Worm (Caenorhabditis elegans) whole organism, L2 larva: Measurements from ENCODE around the gene atad-3.

Experiments
- C34F6.9 ChIP-seq: fragments of 150-350 bp; optimal IDR thresholded peaks from 2 replicates; lab custom pipeline; 2014; ENCODE audit warnings: missing biosample characterization, missing genetic modification characterization
- F13H6.1 ChIP-seq: sonication (generic microtip); optimal IDR thresholded peaks from 2 replicates; lab custom pipeline; 2016; ENCODE audit warnings: missing genetic modification characterization, missing compliant biosample characterization
- R02D3.7 ChIP-seq: fragments of 150-350 bp; optimal IDR thresholded peaks from 2 replicates; lab custom pipeline; 2014; ENCODE audit warnings: missing biosample characterization, missing genetic modification characterization
- Y55F3AM.14 ChIP-seq: fragments of 200-800 bp; sonication (Bioruptor generic); optimal IDR thresholded peaks from 2 replicates; lab custom pipeline; 2018; ENCODE audit warnings: mild to moderate bottlenecking, missing genetic modification characterization, missing compliant biosample characterization
- ZK546.5 ChIP-seq: sonication (generic microtip); optimal IDR thresholded peaks from 2 replicates; lab custom pipeline; 2017; ENCODE audit warnings: missing biosample characterization, missing genetic modification characterization
- aly-2 ChIP-seq: fragments of 150-350 bp; optimal IDR thresholded peaks from 2 replicates; lab custom pipeline; 2014; ENCODE audit warnings: missing biosample characterization, missing genetic modification characterization
- ama-1 ChIP-seq: fragments of 150-350 bp; optimal IDR thresholded peaks from 2 replicates; lab custom pipeline; 2018; ENCODE audit warnings: inconsistent platforms
- blmp-1 ChIP-seq: sonication (generic microtip); optimal IDR thresholded peaks from 2 replicates; lab custom pipeline; 2017; ENCODE audit warnings: missing genetic modification characterization, mild to moderate bottlenecking, missing compliant biosample characterization, antibody characterized with exemption, moderate library complexity; ENCODE audit not compliant: insufficient read depth
- ceh-16 ChIP-seq: fragments of 150-350 bp; optimal IDR thresholded peaks from 2 replicates; lab custom pipeline; 2014; ENCODE audit warnings: missing biosample characterization, missing genetic modification characterization
- crh-2 ChIP-seq: sonication (generic microtip); optimal IDR thresholded peaks from 2 replicates; lab custom pipeline; 2017; ENCODE audit warnings: missing biosample characterization, missing genetic modification characterization
- egl-27 ChIP-seq: sonication (generic microtip); optimal IDR thresholded peaks from 3 replicates; lab custom pipeline; 2017; ENCODE audit warnings: missing biosample characterization, missing genetic modification reagents, missing genetic modification characterization
- elt-1 ChIP-seq: fragments of 150-350 bp; optimal IDR thresholded peaks from 2 replicates; lab custom pipeline; 2014; ENCODE audit warnings: missing biosample characterization, missing genetic modification characterization
- fos-1 ChIP-seq: fragments of 150-350 bp; optimal IDR thresholded peaks from 2 replicates; lab custom pipeline; 2014; ENCODE audit warnings: missing biosample characterization, missing genetic modification characterization
- gmeb-1 ChIP-seq: fragments of 150-350 bp; optimal IDR thresholded peaks from 2 replicates; lab custom pipeline; 2014; ENCODE audit warnings: missing biosample characterization, missing genetic modification characterization
- lin-11 ChIP-seq: fragments of 150-350 bp; sonication (generic microtip); optimal IDR thresholded peaks from 2 replicates; lab custom pipeline; 2014; ENCODE audit warnings: missing biosample characterization, missing genetic modification characterization, inconsistent platforms, mixed read lengths
- lin-13 ChIP-seq: fragments of 150-350 bp; optimal IDR thresholded peaks from 2 replicates; lab custom pipeline; 2014; ENCODE audit warnings: missing biosample characterization, missing genetic modification reagents, missing genetic modification characterization
- lsy-2 ChIP-seq, 2 experiments: fragments of 150-350 bp in 1 of 2; sonication (generic microtip) in 1 of 2; optimal IDR thresholded peaks; 2 replicates each; lab custom pipeline; 2014 to 2017; ENCODE audit warnings: missing biosample characterization in 2 of 2, missing genetic modification characterization in 2 of 2
- mab-5 ChIP-seq: fragments of 150-350 bp; optimal IDR thresholded peaks from 2 replicates; lab custom pipeline; 2014; ENCODE audit warnings: missing biosample characterization, missing genetic modification characterization
- mbf-1 ChIP-seq: sonication (generic microtip); optimal IDR thresholded peaks from 2 replicates; lab custom pipeline; 2017; ENCODE audit warnings: missing biosample characterization, missing genetic modification characterization
- mdl-1 ChIP-seq, 2 experiments: fragments of 150-350 bp in 1 of 2; sonication (generic microtip) in 1 of 2; optimal IDR thresholded peaks; 2 replicates each; lab custom pipeline; 2017; ENCODE audit warnings: missing biosample characterization in 2 of 2, missing genetic modification characterization in 2 of 2
- nhr-10 ChIP-seq: sonication (generic microtip); optimal IDR thresholded peaks from 2 replicates; lab custom pipeline; 2017; ENCODE audit warnings: missing biosample characterization, missing genetic modification characterization
- nhr-11 ChIP-seq: fragments of 150-350 bp; optimal IDR thresholded peaks from 2 replicates; lab custom pipeline; 2014; ENCODE audit warnings: missing biosample characterization, missing genetic modification characterization
- nhr-21 ChIP-seq: fragments of 150-350 bp; optimal IDR thresholded peaks from 2 replicates; lab custom pipeline; 2014; ENCODE audit warnings: missing biosample characterization, missing genetic modification characterization
- nhr-23 ChIP-seq: fragments of 150-350 bp; optimal IDR thresholded peaks from 2 replicates; lab custom pipeline; 2014; ENCODE audit warnings: missing biosample characterization, missing genetic modification reagents, missing genetic modification characterization
- nhr-237 ChIP-seq: fragments of 150-350 bp; optimal IDR thresholded peaks from 2 replicates; lab custom pipeline; 2014; ENCODE audit warnings: missing biosample characterization, missing genetic modification characterization
- nhr-25 ChIP-seq: fragments of 150-350 bp; sonication (generic microtip); optimal IDR thresholded peaks from 3 replicates; lab custom pipeline; 2014; ENCODE audit warnings: missing biosample characterization, missing genetic modification characterization
- nhr-6 ChIP-seq: fragments of 150-350 bp; optimal IDR thresholded peaks from 2 replicates; lab custom pipeline; 2014; ENCODE audit warnings: missing biosample characterization, missing genetic modification characterization
- nhr-77 ChIP-seq: fragments of 150-350 bp; optimal IDR thresholded peaks from 2 replicates; lab custom pipeline; 2014; ENCODE audit warnings: missing biosample characterization, missing genetic modification characterization
- sma-3 ChIP-seq: sonication (generic microtip); optimal IDR thresholded peaks from 2 replicates; lab custom pipeline; 2016; ENCODE audit warnings: missing genetic modification reagents, missing genetic modification characterization, missing compliant biosample characterization
- sma-9 ChIP-seq, 2 experiments: fragments of 150-350 bp in 1 of 2; sonication (generic microtip) in 1 of 2; optimal IDR thresholded peaks; 2 replicates each; lab custom pipeline; 2014 to 2016; ENCODE audit warnings: missing genetic modification characterization in 2 of 2, mild to moderate bottlenecking in 1 of 2, missing biosample characterization in 1 of 2, missing compliant biosample characterization in 1 of 2, missing genetic modification reagents in 1 of 2, moderate library complexity in 1 of 2
- unc-39 ChIP-seq: fragments of 150-350 bp; optimal IDR thresholded peaks from 2 replicates; lab custom pipeline; 2014; ENCODE audit warnings: missing biosample characterization, missing genetic modification characterization
- zag-1 ChIP-seq: fragments of 150-350 bp; optimal IDR thresholded peaks from 2 replicates; lab custom pipeline; 2014; ENCODE audit warnings: missing biosample characterization, missing genetic modification characterization
- ztf-1 ChIP-seq: fragments of 200-800 bp; sonication (Bioruptor generic); conservative IDR thresholded peaks from 2 replicates; pipeline ENCODE4 v1.3.6; 2022; ENCODE audit warnings: missing genetic modification characterization, missing compliant biosample characterization
- ztf-11 ChIP-seq: sonication (generic microtip); optimal IDR thresholded peaks from 2 replicates; lab custom pipeline; 2017; ENCODE audit warnings: missing biosample characterization, missing genetic modification characterization
- ztf-4 ChIP-seq: fragments of 150-350 bp; optimal IDR thresholded peaks from 2 replicates; lab custom pipeline; 2014; ENCODE audit warnings: missing biosample characterization, missing genetic modification characterization

The atad-3 gene

ce11 chrII:10234398-10234797 lies 14.4 kb upstream of the atad-3 start, which contains the start of gene ubxn-5:
Gene ubxn-5, minus strand, starts transcription at chrII:10234498.
- TF ChIP-seq nhr-77 (tag; lab: Kevin White, UChicago) (no peak), zag-1 (tag; lab: Kevin White, UChicago) (no peak), sma-9 (GFP tag; optimal IDR thresholded peaks at IDR 0.05; lab: Kevin White, UChicago) (no peak), sma-9 (tag; optimal IDR thresholded peaks at IDR 0.05; lab: Kevin White, UChicago) (no peak)
- TF ChIP-seq, all 48 proteins: peak for 0

- TF ChIP-seq aly-2 (tag; lab: Kevin White, UChicago) (no peak), nhr-6 (no peak), ztf-1 (no peak), nhr-10 (tag; lab: Kevin White, UChicago) (no peak), sma-9 (GFP tag; optimal IDR thresholded peaks at IDR 0.05; lab: Kevin White, UChicago) (no peak), sma-9 (tag; optimal IDR thresholded peaks at IDR 0.05; lab: Kevin White, UChicago) (no peak), nhr-11 (no peak), ceh-16 (tag; lab: Kevin White, UChicago) (no peak), nhr-237 (tag; lab: Kevin White, UChicago) (no peak), mbf-1 (tag; lab: Kevin White, UChicago) (no peak)
Measured at ce11 chrII:10239595-10239994, 9.2 kb upstream of the atad-3 start, which contains the start of gene mec-15. Gene mec-15, minus strand, starts transcription at chrII:10239695.

ce11 chrII:10242294-10242693 lies 6.5 kb upstream of the atad-3 start, which contains the start of gene mrps-14:
Gene mrps-14, minus strand, starts transcription at chrII:10242490.
- TF ChIP-seq mbf-1 (tag; lab: Kevin White, UChicago) = no peak
- TF ChIP-seq unc-39 = no peak
- no peak for TF ChIP-seq mdl-1 (tag; optimal IDR thresholded peaks at IDR 0.05; lab: Kevin White, UChicago)
- no peak for TF ChIP-seq mab-5 (tag; lab: Kevin White, UChicago)
- TF ChIP-seq elt-1 (tag; lab: Kevin White, UChicago) = no peak
- no peak for TF ChIP-seq R02D3.7 (tag; lab: Kevin White, UChicago)
- no peak for TF ChIP-seq egl-27
- TF ChIP-seq nhr-10 (tag; lab: Kevin White, UChicago) = no peak
- no peak for TF ChIP-seq ama-1 (lab: Kevin White, UChicago)
- no peak for TF ChIP-seq ztf-4
- no peak for TF ChIP-seq lin-13 (GFP tag; lab: Kevin White, UChicago)
- TF ChIP-seq nhr-6 = no peak
- no peak for TF ChIP-seq C34F6.9 (tag; lab: Kevin White, UChicago)
- TF ChIP-seq, all 48 proteins: peak for 0

- TF ChIP-seq lin-11 (tag; lab: Kevin White, UChicago) (no peak), nhr-237 (tag; lab: Kevin White, UChicago) (no peak), nhr-25 (tag; lab: Kevin White, UChicago) (no peak), ztf-11 (tag; lab: Kevin White, UChicago) (no peak), Y55F3AM.14 (no peak), lsy-2 (tag; optimal IDR thresholded peaks at IDR 0.05; lab: Kevin White, UChicago) (no peak), lin-13 (GFP tag; lab: Kevin White, UChicago) (no peak), gmeb-1 (tag; lab: Kevin White, UChicago) (no peak), F13H6.1 (tag; lab: Kevin White, UChicago) (no peak), elt-1 (tag; lab: Kevin White, UChicago) (no peak), zag-1 (tag; lab: Kevin White, UChicago) (no peak), sma-3 (GFP tag; lab: Kevin White, UChicago) (no peak), ZK546.5 (tag; lab: Kevin White, UChicago) (no peak)
Measured at ce11 chrII:10245612-10246011, 3.2 kb upstream of the atad-3 start.

ce11 chrII:10247154-10247553 lies 1.6 kb upstream of the atad-3 start:
- no peak for TF ChIP-seq nhr-23 (tag; lab: Kevin White, UChicago)
- TF ChIP-seq gmeb-1 (tag; lab: Kevin White, UChicago) = no peak
- TF ChIP-seq nhr-237 (tag; lab: Kevin White, UChicago) = no peak
- TF ChIP-seq nhr-21 (tag; lab: Kevin White, UChicago) = no peak
- TF ChIP-seq elt-1 (tag; lab: Kevin White, UChicago) = no peak
- TF ChIP-seq nhr-25 (tag; lab: Kevin White, UChicago) = no peak
- no peak for TF ChIP-seq crh-2
- TF ChIP-seq lsy-2 (tag; optimal IDR thresholded peaks at IDR 0.05; lab: Kevin White, UChicago) = no peak
- TF ChIP-seq ztf-1 = no peak
- no peak for TF ChIP-seq blmp-1 (tag; lab: Kevin White, UChicago)
- no peak for TF ChIP-seq sma-3 (GFP tag; lab: Kevin White, UChicago)
- no peak for TF ChIP-seq fos-1 (tag; lab: Kevin White, UChicago)
